Worm (Caenorhabditis elegans) whole organism, L3 larva: Measurements from ENCODE around the gene tag-342.

Experiments used
- ZK546.5 ChIP-seq: sonication (generic microtip); optimal IDR thresholded peaks from 2 replicates; lab custom pipeline; 2017; ENCODE audit warnings: missing biosample characterization, missing genetic modification characterization
- ceh-16 ChIP-seq: sonication (generic microtip); optimal IDR thresholded peaks from 2 replicates; lab custom pipeline; 2017; ENCODE audit warnings: missing biosample characterization, missing genetic modification characterization
- ceh-28 ChIP-seq: fragments of 150-350 bp; optimal IDR thresholded peaks from 2 replicates; lab custom pipeline; 2014; ENCODE audit warnings: missing biosample characterization, missing genetic modification reagents, missing genetic modification characterization
- ceh-9 ChIP-seq: sonication (generic microtip); optimal IDR thresholded peaks from 2 replicates; lab custom pipeline; 2018; ENCODE audit warnings: missing biosample characterization, missing genetic modification characterization
- egl-27 ChIP-seq: sonication (generic microtip); optimal IDR thresholded peaks from 4 replicates; lab custom pipeline; 2017; ENCODE audit warnings: missing biosample characterization, missing genetic modification reagents, missing genetic modification characterization
- eor-1 ChIP-seq, 2 experiments: fragments of 150-350 bp; optimal IDR thresholded peaks; 2 replicates each; lab custom pipeline; 2014 to 2018; ENCODE audit warnings: missing biosample characterization in 2 of 2, missing genetic modification characterization in 2 of 2
- fos-1 ChIP-seq: fragments of 150-350 bp; optimal IDR thresholded peaks from 2 replicates; lab custom pipeline; 2014; ENCODE audit warnings: missing biosample characterization, missing genetic modification characterization
- lin-39 ChIP-seq: fragments of 150-350 bp; optimal IDR thresholded peaks from 2 replicates; lab custom pipeline; 2018; ENCODE audit warnings: missing biosample characterization, missing genetic modification reagents, missing genetic modification characterization
- nhr-12 ChIP-seq: fragments of 150-350 bp; optimal IDR thresholded peaks from 2 replicates; lab custom pipeline; 2014; ENCODE audit warnings: missing biosample characterization, missing genetic modification characterization
- nhr-76 ChIP-seq: fragments of 150-350 bp; sonication (generic microtip); optimal IDR thresholded peaks from 5 replicates; lab custom pipeline; 2014; ENCODE audit warnings: missing biosample characterization, missing genetic modification characterization
- pqm-1 ChIP-seq: fragments of 150-350 bp; optimal IDR thresholded peaks from 2 replicates; lab custom pipeline; 2017; ENCODE audit warnings: missing biosample characterization, missing genetic modification characterization, inconsistent platforms
- skn-1 ChIP-seq: fragments of 150-350 bp; optimal IDR thresholded peaks from 2 replicates; lab custom pipeline; 2014; ENCODE audit warnings: missing biosample characterization, missing genetic modification characterization
- zag-1 ChIP-seq: fragments of 150-350 bp; optimal IDR thresholded peaks from 2 replicates; lab custom pipeline; 2014; ENCODE audit warnings: missing biosample characterization, missing genetic modification characterization
- ztf-4 ChIP-seq: fragments of 150-350 bp; optimal IDR thresholded peaks from 2 replicates; lab custom pipeline; 2014; ENCODE audit warnings: missing biosample characterization, missing genetic modification characterization

DNA sequence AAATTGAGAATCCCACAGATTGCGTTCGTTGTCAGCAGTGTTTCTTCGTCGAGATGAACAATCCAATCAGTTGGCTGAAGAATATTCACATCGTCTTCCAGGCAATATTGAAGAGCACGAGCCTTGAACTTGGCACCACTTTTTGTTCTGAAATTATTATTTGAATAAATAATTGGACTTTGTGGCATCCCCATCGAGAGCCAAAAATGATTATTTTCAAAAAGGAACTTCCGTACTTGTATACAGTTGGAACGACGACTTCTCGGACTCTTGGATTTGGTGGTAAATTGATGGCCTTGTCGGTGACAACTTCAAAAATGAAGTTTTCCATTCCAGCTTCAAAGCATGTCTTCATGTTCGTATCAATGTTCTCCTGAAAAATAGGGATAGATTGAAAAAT, 4.0 kb downstream of the tag-342 start:
- TF ChIP-seq ZK546.5: no peak
- no peak for TF ChIP-seq nhr-76 (tag; lab: Kevin White, UChicago)
- no peak for TF ChIP-seq lin-39 (tag; lab: Kevin White, UChicago)
- no peak for TF ChIP-seq egl-27 (tag; lab: Kevin White, UChicago)
- TF ChIP-seq skn-1 (tag; lab: Kevin White, UChicago): no peak
- TF ChIP-seq fos-1 (tag; lab: Kevin White, UChicago): no peak
- no peak for TF ChIP-seq pqm-1 (tag; lab: Kevin White, UChicago)
- TF ChIP-seq eor-1 (tag; optimal IDR thresholded peaks at IDR 0.05; lab: Kevin White, UChicago): no peak
- TF ChIP-seq zag-1: no peak
- no peak for TF ChIP-seq ztf-4 (tag; lab: Kevin White, UChicago)
- no peak for TF ChIP-seq ceh-9 (tag; lab: Kevin White, UChicago)
- TF ChIP-seq ceh-28 (tag; lab: Kevin White, UChicago): no peak
- no peak for TF ChIP-seq ceh-16 (tag; lab: Kevin White, UChicago)
- TF ChIP-seq nhr-12 (tag; lab: Kevin White, UChicago): no peak
